Fruit fly (Drosophila melanogaster) whole organism, adult: ENCODE data around the gene CG16723.

Source experiments
- CG11617 ChIP-seq: fragments of 200-800 bp; sonication (Bioruptor generic); optimal IDR thresholded peaks from 2 replicates; lab custom pipeline; 2017; ENCODE audit warnings: mild to moderate bottlenecking, missing biosample characterization, missing genetic modification reagents, missing genetic modification characterization
- CG12768 ChIP-seq: fragments of 200-800 bp; sonication (Bioruptor generic); optimal IDR thresholded peaks from 2 replicates; lab custom pipeline; 2017; ENCODE audit warnings: missing biosample characterization, missing genetic modification characterization, mild to moderate bottlenecking, moderate library complexity, missing genetic modification reagents
- CG14711 ChIP-seq: fragments of 200-800 bp; sonication (Bioruptor generic); optimal IDR thresholded peaks from 2 replicates; lab custom pipeline; 2018; ENCODE audit warnings: missing biosample characterization, mild to moderate bottlenecking, missing genetic modification characterization, moderate library complexity
- CG1620 ChIP-seq: fragments of 200-800 bp; sonication (Bioruptor generic); optimal IDR thresholded peaks from 2 replicates; lab custom pipeline; 2016; ENCODE audit warnings: missing biosample characterization, missing genetic modification characterization
- CG33017 ChIP-seq: fragments of 200-800 bp; sonication (Bioruptor generic); optimal IDR thresholded peaks from 2 replicates; lab custom pipeline; 2018; ENCODE audit warnings: missing biosample characterization, mild to moderate bottlenecking, missing genetic modification characterization, moderate library complexity
- CG5204 ChIP-seq: fragments of 200-800 bp; sonication (Bioruptor generic); optimal IDR thresholded peaks from 2 replicates; lab custom pipeline; 2016; ENCODE audit warnings: missing biosample characterization, missing genetic modification characterization
- CG7045 ChIP-seq: fragments of 200-800 bp; sonication (Bioruptor generic); optimal IDR thresholded peaks from 2 replicates; lab custom pipeline; 2017; ENCODE audit warnings: missing biosample characterization, mild to moderate bottlenecking, missing genetic modification characterization
- CG7101 ChIP-seq: fragments of 200-800 bp; sonication (Bioruptor generic); optimal IDR thresholded peaks from 2 replicates; lab custom pipeline; 2018; ENCODE audit warnings: missing biosample characterization, mild to moderate bottlenecking, missing genetic modification characterization, moderate library complexity
- Clk ChIP-seq: fragments of 200-800 bp; sonication (Bioruptor generic); optimal IDR thresholded peaks from 2 replicates; lab custom pipeline; 2017; ENCODE audit warnings: missing biosample characterization, missing genetic modification characterization
- Crg-1 ChIP-seq: fragments of 200-800 bp; sonication (Bioruptor generic); optimal IDR thresholded peaks from 2 replicates; lab custom pipeline; 2016; ENCODE audit warnings: missing biosample characterization, missing genetic modification characterization
- Hr96 ChIP-seq: fragments of 200-800 bp; sonication (Bioruptor generic); optimal IDR thresholded peaks from 2 replicates; lab custom pipeline; 2016; ENCODE audit warnings: missing biosample characterization, missing genetic modification characterization
- Mnt ChIP-seq: fragments of 200-800 bp; sonication (Bioruptor generic); optimal IDR thresholded peaks from 2 replicates; lab custom pipeline; 2016; ENCODE audit warnings: missing biosample characterization, mild to moderate bottlenecking, missing genetic modification characterization
- bab1 ChIP-seq: fragments of 200-800 bp; sonication (Bioruptor generic); optimal IDR thresholded peaks from 3 replicates; lab custom pipeline; 2019; ENCODE audit warnings: missing biosample characterization, mild to moderate bottlenecking, missing genetic modification characterization, moderate library complexity
- cic ChIP-seq: fragments of 200-800 bp; sonication (Bioruptor generic); optimal IDR thresholded peaks from 2 replicates; lab custom pipeline; 2017; ENCODE audit warnings: missing biosample characterization, mild to moderate bottlenecking, missing genetic modification characterization, moderate library complexity
- cnc ChIP-seq, 2 experiments: fragments of >200 bp; optimal IDR thresholded peaks; 2 replicates each; lab custom pipeline; 2017
- kay ChIP-seq: fragments of 200-800 bp; sonication (Bioruptor generic); peaks from one replicate; lab custom pipeline; 2016; ENCODE audit warnings: missing biosample characterization, missing genetic modification characterization, borderline replicate concordance
- ovo ChIP-seq: fragments of 200-800 bp; sonication (Bioruptor generic); optimal IDR thresholded peaks from 2 replicates; lab custom pipeline; 2016; ENCODE audit warnings: missing biosample characterization, missing genetic modification characterization
- pad ChIP-seq: fragments of 200-800 bp; sonication (Bioruptor generic); optimal IDR thresholded peaks from 3 replicates; lab custom pipeline; 2017; ENCODE audit warnings: missing biosample characterization, missing genetic modification characterization, mild to moderate bottlenecking, moderate library complexity, missing genetic modification reagents
- tj ChIP-seq: fragments of 200-800 bp; sonication (Bioruptor generic); optimal IDR thresholded peaks from 3 replicates; lab custom pipeline; 2017; ENCODE audit warnings: missing biosample characterization, mild to moderate bottlenecking, missing genetic modification characterization, moderate library complexity
- toe ChIP-seq: fragments of 200-800 bp; sonication (Bioruptor generic); optimal IDR thresholded peaks from 2 replicates; lab custom pipeline; 2016; ENCODE audit warnings: missing biosample characterization, missing genetic modification characterization

CG16723 gene

dm6 chr3R:23596173-23596572 lies at the start of gene CG16723:
Gene CG16723 (minus strand): TSS chr3R:23596273.
- TF ChIP-seq Hr96 (GFP tag; lab: Kevin White, UChicago) (no peak), toe (GFP tag; lab: Kevin White, UChicago) (no peak), CG1620 (GFP tag; lab: Kevin White, UChicago) (no peak), tj (no peak)

- no peak for TF ChIP-seq Hr96 (GFP tag; lab: Kevin White, UChicago)
- no peak for TF ChIP-seq CG11617 (GFP tag; lab: Kevin White, UChicago)
- TF ChIP-seq ovo (GFP tag; lab: Kevin White, UChicago): no peak
- TF ChIP-seq CG33017 (tag; lab: Kevin White, UChicago): no peak
- TF ChIP-seq CG12768 (GFP tag; lab: Kevin White, UChicago): no peak
- no peak for TF ChIP-seq CG7045 (GFP tag; lab: Kevin White, UChicago)
- TF ChIP-seq CG14711 (tag; lab: Kevin White, UChicago): no peak
- TF ChIP-seq CG1620 (GFP tag; lab: Kevin White, UChicago): no peak
- TF ChIP-seq pad: no peak
- TF ChIP-seq tj: no peak
- no peak for TF ChIP-seq cnc (optimal IDR thresholded peaks at IDR 0.05; lab: Kevin White, UChicago)
- no peak for TF ChIP-seq kay (GFP tag; lab: Kevin White, UChicago)
- no peak for TF ChIP-seq CG7101
Measured at dm6 chr3R:23642836-23643235, 46.8 kb upstream of the CG16723 start.

dm6 chr3R:23639583-23639982 lies 43.5 kb upstream of the CG16723 start:
- TF ChIP-seq Hr96 (GFP tag; lab: Kevin White, UChicago) (no peak), CG7101 (no peak), cic (GFP tag; lab: Kevin White, UChicago) (no peak), pad (no peak), CG1620 (GFP tag; lab: Kevin White, UChicago) (no peak), CG33017 (tag; lab: Kevin White, UChicago) (no peak), bab1 (GFP tag; lab: Kevin White, UChicago) (no peak), Clk (GFP tag; lab: Kevin White, UChicago) (no peak)

dm6 chr3R:23638351-23638750 lies 42.3 kb upstream of the CG16723 start:
- peak; percentile 5 for TF ChIP-seq kay (GFP tag; lab: Kevin White, UChicago)
- no peak for TF ChIP-seq CG1620 (GFP tag; lab: Kevin White, UChicago)
- TF ChIP-seq ovo (GFP tag; lab: Kevin White, UChicago): no peak

- TF ChIP-seq pad (no peak), kay (GFP tag; lab: Kevin White, UChicago) (no peak)
Measured at dm6 chr3R:23637277-23637676, 41.2 kb upstream of the CG16723 start.

- TF ChIP-seq cic (GFP tag; lab: Kevin White, UChicago) (no peak), CG1620 (GFP tag; lab: Kevin White, UChicago) (no peak), pad (no peak), CG12768 (GFP tag; lab: Kevin White, UChicago) (no peak), ovo (GFP tag; lab: Kevin White, UChicago) (no peak), Crg-1 (GFP tag; lab: Kevin White, UChicago) (no peak), Hr96 (GFP tag; lab: Kevin White, UChicago) (no peak), CG33017 (tag; lab: Kevin White, UChicago) (no peak), toe (GFP tag; lab: Kevin White, UChicago) (no peak), bab1 (GFP tag; lab: Kevin White, UChicago) (no peak), kay (GFP tag; lab: Kevin White, UChicago) (no peak), tj (no peak), CG5204 (GFP tag; lab: Kevin White, UChicago) (no peak), CG7045 (GFP tag; lab: Kevin White, UChicago) (no peak), cnc (optimal IDR thresholded peaks at IDR 0.05; lab: Kevin White, UChicago) (no peak), CG11617 (GFP tag; lab: Kevin White, UChicago) (no peak)
Measured at dm6 chr3R:23634789-23635188, 38.7 kb upstream of the CG16723 start.

dm6 chr3R:23629572-23629971 lies 33.5 kb upstream of the CG16723 start:
- TF ChIP-seq cic (GFP tag; lab: Kevin White, UChicago) (peak; percentile 21), bab1 (GFP tag; lab: Kevin White, UChicago) (no peak), kay (GFP tag; lab: Kevin White, UChicago) (peak; percentile 65), tj (peak; percentile 97)

- peak; percentile 55 for TF ChIP-seq tj
- TF ChIP-seq Mnt: no peak
- TF ChIP-seq CG12768 (GFP tag; lab: Kevin White, UChicago): peak; percentile 15
- TF ChIP-seq cnc (optimal IDR thresholded peaks at IDR 0.05; lab: Kevin White, UChicago): no peak
Measured at dm6 chr3R:23627140-23627539, 31.1 kb upstream of the CG16723 start.
